Fruit fly (Drosophila melanogaster): ENCODE measurements around the gene smog.
A peak's percentile ranks its signal among the peaks of the same experiment; 100 is the strongest.

Gene smog

DNA sequence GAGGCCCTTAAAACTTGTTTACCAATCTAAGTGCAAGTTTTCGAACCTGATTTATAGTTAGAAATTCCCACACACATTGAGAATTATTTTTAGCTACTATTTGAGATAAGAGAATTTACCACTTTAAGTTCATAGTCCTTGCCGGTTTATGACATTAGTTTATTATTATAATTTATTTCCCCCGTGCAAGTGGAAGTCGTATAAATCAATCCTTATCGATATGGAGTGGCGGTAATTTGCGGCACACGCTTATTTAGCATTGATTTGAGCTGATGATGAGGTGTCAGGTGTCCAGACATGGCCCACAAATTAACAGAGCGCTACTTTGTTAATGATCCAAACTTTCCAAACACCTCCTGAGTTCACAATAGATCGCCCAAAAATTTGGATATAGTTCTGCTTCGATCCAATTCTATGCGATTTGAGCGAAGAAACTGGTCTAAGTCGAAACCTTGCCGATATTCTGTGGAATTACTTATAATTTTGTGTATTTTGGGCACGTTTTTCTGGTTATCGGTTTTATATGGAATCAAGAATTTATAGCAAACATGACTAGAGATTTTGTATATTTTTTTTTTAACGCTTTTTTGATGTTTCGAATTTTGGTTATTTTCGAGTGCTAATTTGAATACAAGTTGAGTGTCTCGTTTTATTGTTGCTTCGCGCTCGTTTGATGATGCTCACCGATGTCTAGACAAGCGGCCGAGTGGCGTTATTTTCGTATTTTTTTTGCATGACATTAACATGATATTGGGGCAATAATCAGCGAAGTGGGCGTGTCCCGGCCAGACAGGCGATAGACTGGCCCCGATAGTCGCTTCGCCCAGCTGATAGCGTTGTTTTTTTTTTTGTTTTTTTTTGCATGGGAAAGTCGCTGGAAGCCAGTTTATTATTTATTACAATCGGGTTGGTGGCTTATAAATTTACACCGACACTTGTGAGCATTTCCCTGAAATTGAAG is 47.2 kb downstream of the smog start:
- TF ChIP-seq CG17801 (GFP tag; optimal IDR thresholded peaks at IDR 0.05; ENCODE audit: partially characterized antibody) = no peak

DNA sequence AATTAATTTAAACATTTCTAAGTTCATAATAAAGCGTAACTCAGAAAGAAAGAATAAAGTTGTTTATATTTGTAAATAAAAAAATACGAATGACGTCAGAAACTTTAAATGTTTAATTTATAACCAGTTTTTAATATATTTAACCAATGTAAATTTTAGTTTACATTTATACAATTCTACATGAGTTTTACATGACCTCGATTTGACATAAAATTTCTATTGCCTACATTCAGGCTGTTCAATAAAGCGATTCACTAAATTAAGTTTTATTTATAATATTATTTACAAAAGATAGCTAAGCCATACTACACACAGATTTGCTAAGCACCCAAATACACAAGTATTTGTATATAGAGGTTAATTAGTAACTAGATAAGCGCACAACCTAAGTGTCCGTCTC is 51.2 kb downstream of the smog start:
- TF ChIP-seq CG17801 (GFP tag; optimal IDR thresholded peaks at IDR 0.05; ENCODE audit: partially characterized antibody) = no peak

DNA sequence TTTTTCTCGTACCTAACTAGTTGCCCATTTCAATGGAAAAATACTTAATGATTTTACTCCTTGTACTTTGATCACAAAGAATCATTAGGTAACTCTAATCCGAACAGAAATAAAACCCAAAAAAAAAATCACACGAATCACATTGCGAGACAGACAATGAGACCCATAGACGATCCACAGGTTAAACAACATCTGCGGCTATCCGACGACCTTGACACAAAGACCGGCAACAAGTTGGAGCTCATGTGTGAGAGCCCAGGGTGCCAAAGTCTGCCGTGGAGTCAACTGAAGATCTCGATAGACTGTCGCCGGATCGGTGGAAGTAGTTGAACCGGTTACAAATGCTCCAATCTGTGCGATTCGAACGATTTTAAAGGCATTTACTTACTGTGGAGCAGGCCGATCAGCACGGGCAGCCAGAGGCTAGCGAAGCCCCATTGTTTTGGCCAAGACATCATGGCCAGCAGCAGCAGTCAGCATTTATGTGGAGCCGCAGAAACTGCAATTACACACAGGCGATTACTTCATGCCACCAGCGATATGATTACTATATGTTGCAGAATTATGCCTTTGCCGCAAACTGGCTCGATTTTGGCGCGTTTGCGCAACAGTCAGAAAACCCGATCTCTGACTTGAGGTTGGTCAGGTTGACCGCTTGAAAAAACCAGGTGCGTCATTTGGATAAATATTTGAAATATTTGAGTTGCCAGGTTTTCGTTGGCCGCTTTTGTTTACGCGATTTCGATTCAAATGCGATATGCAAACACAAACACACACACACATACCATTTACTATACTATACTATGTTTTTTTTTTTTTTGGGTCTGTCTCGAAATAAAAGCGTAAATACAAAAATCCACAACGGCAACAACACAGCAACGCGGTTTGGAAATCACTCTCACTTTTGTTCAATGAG is 53.0 kb downstream of the smog start:
- no peak for TF ChIP-seq CG17801 (GFP tag; optimal IDR thresholded peaks at IDR 0.05; ENCODE audit: partially characterized antibody)

DNA sequence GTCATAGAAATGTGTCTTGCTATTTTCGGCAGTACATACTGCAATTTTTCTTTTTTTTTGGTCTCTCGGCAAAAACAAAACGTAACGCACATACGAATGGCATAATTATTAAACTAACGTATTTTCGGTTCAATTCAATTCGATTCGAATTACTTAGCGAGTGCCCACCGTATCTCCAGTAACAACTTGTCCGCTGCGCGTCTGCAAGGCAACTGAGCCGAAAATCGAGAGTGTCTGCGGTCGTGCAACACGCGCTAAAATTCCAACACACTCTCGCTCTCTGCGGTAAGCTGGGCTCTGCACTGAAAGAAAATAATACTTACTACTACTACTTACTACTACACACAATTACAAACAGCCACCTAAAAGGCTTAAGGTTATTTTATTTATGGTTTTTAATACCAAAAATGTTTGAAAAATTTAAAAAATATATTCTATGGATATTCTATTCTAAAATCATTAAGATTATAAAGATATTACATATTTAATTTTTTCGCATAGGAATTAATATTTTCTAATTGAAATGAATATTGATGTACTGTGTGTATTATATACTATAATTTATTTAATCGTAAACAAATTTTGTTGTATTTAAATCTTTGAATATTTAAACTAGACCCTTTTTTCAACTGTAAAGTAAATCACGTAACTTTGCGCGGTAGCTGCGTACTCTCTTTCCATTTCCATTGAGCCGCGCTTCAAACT is 54.0 kb downstream of the smog start, which contains the start of gene snsl:
TSS of gene snsl (minus strand) at position 217 of the 705 bp plus-strand sequence.
- TF ChIP-seq CG17801 (GFP tag; optimal IDR thresholded peaks at IDR 0.05; ENCODE audit: partially characterized antibody) = peak; percentile 64

DNA sequence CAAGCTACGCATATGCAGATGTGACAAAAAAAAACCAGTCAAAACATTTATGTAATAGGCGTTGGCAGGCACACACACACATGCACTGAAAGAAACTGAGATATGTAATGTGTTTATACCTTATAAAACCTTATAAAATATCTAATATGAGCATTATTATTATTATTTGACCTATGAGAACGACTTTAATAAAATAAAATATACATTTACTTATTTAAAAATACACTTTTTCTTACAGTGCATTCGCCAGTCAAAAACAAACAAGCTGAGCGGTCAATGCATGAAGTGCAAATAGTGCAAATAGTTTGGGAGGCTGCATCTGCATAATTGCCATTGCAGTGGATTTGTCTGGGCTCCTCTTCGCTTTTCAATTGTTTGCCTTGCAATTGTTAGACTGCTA is 55.3 kb downstream of the smog start:
- peak; percentile 79 for TF ChIP-seq CG17801 (GFP tag; optimal IDR thresholded peaks at IDR 0.05; ENCODE audit: partially characterized antibody)

DNA sequence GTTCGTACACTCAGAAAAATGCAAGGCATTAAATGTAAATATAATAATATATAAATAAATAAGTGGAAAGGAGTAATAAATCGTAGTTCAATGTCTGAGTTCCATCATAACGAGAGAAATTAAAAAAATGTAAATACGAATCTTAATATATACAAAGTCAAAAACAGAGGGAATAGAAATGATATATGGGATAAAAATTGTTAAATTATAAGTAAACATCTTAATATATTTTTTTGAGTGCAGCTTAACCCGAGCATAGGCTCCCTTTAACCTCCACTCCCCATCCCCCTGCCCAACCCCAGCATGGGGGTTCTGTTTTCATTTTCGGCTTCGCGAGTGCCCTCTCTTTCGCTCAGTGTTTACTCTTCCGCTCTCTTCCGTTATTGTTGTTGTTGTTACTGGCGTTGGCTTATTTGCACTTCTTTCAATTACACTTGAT is 63.1 kb downstream of the smog start:
- peak; percentile 99 for TF ChIP-seq CG17801 (GFP tag; optimal IDR thresholded peaks at IDR 0.05; ENCODE audit: partially characterized antibody)

DNA sequence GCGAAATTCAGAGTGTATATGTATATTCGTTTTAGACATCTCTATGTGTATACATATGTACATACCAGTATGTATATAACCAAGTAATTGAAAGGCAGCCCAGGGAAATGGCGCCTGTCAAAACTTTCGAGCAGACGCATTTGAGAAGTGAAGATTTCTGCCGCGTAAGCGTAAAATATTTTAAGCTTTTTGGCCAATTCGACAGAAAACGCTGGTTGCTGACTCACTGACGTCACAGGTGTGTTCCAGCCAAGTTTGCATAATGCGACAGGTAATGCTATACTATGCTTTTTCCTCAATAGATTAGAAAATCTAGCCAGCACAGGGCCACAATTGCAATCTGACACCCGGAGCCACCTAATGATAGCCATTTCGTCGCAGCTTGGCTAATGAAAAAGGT is 64.1 kb downstream of the smog start:
- TF ChIP-seq CG17801 (GFP tag; optimal IDR thresholded peaks at IDR 0.05; ENCODE audit: partially characterized antibody) = no peak

Data from ovary, adult (tissue).